Worm (Caenorhabditis elegans): ENCODE results near the gene srh-10.

DNA sequence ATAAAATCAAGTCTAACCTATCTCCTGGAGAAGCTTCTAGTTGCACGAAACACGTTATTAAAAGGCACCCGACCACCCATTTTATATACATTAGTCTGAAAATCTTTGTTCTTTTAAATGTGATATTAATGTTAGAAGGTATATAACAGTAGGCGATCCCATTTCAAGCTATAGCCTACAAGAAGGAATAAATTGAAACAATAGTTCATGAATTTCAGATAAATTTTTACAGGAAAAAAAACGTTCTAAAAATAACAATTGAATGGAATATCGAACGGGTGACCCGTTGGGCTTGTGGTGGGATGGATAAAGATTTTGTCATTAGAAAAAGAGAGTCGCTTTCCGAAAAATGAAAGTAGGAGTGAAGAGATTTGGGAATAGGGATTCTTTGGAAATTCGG, 19.1 kb downstream of the srh-10 start, which contains the start of gene pgap-3:
- TF ChIP-seq F57A8.1 (GFP tag; optimal IDR thresholded peaks at IDR 0.05) (no peak), ama-1 (optimal IDR thresholded peaks at IDR 0.05) (no peak), ama-1 (GFP tag; optimal IDR thresholded peaks at IDR 0.05) (no peak), dpl-1 (GFP tag; optimal IDR thresholded peaks at IDR 0.05) (no peak), lin-54 (GFP tag; optimal IDR thresholded peaks at IDR 0.05) (no peak), nfya-1 (tag; optimal IDR thresholded peaks at IDR 0.05; ENCODE audit: borderline replicate concordance, insufficient read depth) (no peak), attf-6 (GFP tag; IDR thresholded peaks at IDR 0.05) (no peak), unc-130 (GFP tag; optimal IDR thresholded peaks at IDR 0.05) (no peak), tbx-9 (tag; optimal IDR thresholded peaks at IDR 0.05; ENCODE audit: borderline replicate concordance) (no peak), nhr-27 (tag; optimal IDR thresholded peaks at IDR 0.05) (no peak), madf-8 (GFP tag; conservative IDR thresholded peaks at IDR 0.05) (no peak), egl-18 (GFP tag; IDR thresholded peaks at IDR 0.05) (no peak), mel-28 (tag; optimal IDR thresholded peaks at IDR 0.05; ENCODE audit: borderline replicate concordance) (no peak)
